Worm (Caenorhabditis elegans) whole organism, L2 larva: ENCODE measurements around the gene tat-3.

ENCODE experiments used
- ama-1 ChIP-seq: fragments of 150-350 bp; optimal IDR thresholded peaks from 2 replicates; lab custom pipeline; 2018; ENCODE audit warnings: inconsistent platforms
- blmp-1 ChIP-seq: sonication (generic microtip); optimal IDR thresholded peaks from 2 replicates; lab custom pipeline; 2017; ENCODE audit warnings: missing genetic modification characterization, mild to moderate bottlenecking, missing compliant biosample characterization, antibody characterized with exemption, moderate library complexity; ENCODE audit not compliant: insufficient read depth
- egl-27 ChIP-seq: sonication (generic microtip); optimal IDR thresholded peaks from 3 replicates; lab custom pipeline; 2017; ENCODE audit warnings: missing biosample characterization, missing genetic modification reagents, missing genetic modification characterization
- elt-3 ChIP-seq: sonication (generic microtip); optimal IDR thresholded peaks from 2 replicates; lab custom pipeline; 2017; ENCODE audit warnings: missing biosample characterization, missing genetic modification characterization
- fos-1 ChIP-seq: fragments of 150-350 bp; optimal IDR thresholded peaks from 2 replicates; lab custom pipeline; 2014; ENCODE audit warnings: missing biosample characterization, missing genetic modification characterization
- lin-11 ChIP-seq: fragments of 150-350 bp; sonication (generic microtip); optimal IDR thresholded peaks from 2 replicates; lab custom pipeline; 2014; ENCODE audit warnings: missing biosample characterization, missing genetic modification characterization, inconsistent platforms, mixed read lengths
- lsy-2 ChIP-seq, 2 experiments: fragments of 150-350 bp in 1 of 2; sonication (generic microtip) in 1 of 2; optimal IDR thresholded peaks; 2 replicates each; lab custom pipeline; 2014 to 2017; ENCODE audit warnings: missing biosample characterization in 2 of 2, missing genetic modification characterization in 2 of 2
- mbf-1 ChIP-seq: sonication (generic microtip); optimal IDR thresholded peaks from 2 replicates; lab custom pipeline; 2017; ENCODE audit warnings: missing biosample characterization, missing genetic modification characterization
- mdl-1 ChIP-seq, 2 experiments: fragments of 150-350 bp in 1 of 2; sonication (generic microtip) in 1 of 2; optimal IDR thresholded peaks; 2 replicates each; lab custom pipeline; 2017; ENCODE audit warnings: missing biosample characterization in 2 of 2, missing genetic modification characterization in 2 of 2
- snpc-4 ChIP-seq: fragments of 150-350 bp; optimal IDR thresholded peaks from 2 replicates; lab custom pipeline; 2014; ENCODE audit warnings: missing biosample characterization, missing genetic modification characterization
- unc-39 ChIP-seq: fragments of 150-350 bp; optimal IDR thresholded peaks from 2 replicates; lab custom pipeline; 2014; ENCODE audit warnings: missing biosample characterization, missing genetic modification characterization
- unc-62 ChIP-seq: fragments of 150-350 bp; optimal IDR thresholded peaks from 2 replicates; lab custom pipeline; 2014; ENCODE audit warnings: missing biosample characterization, missing genetic modification reagents, missing genetic modification characterization
- ztf-11 ChIP-seq: sonication (generic microtip); optimal IDR thresholded peaks from 2 replicates; lab custom pipeline; 2017; ENCODE audit warnings: missing biosample characterization, missing genetic modification characterization

- TF ChIP-seq ama-1, result no peak
- TF ChIP-seq snpc-4 (tag; lab: Kevin White, UChicago), result no peak
- TF ChIP-seq blmp-1, result no peak
- no peak for TF ChIP-seq ztf-11 (tag; lab: Kevin White, UChicago)
- TF ChIP-seq fos-1 (tag; lab: Kevin White, UChicago), result no peak
- no peak for TF ChIP-seq unc-62 (GFP tag; lab: Kevin White, UChicago)
- no peak for TF ChIP-seq mbf-1
- TF ChIP-seq elt-3 (tag; lab: Kevin White, UChicago), result no peak
- no peak for TF ChIP-seq lin-11 (tag; lab: Kevin White, UChicago)
- no peak for TF ChIP-seq egl-27
- no peak for TF ChIP-seq lsy-2 (tag; optimal IDR thresholded peaks at IDR 0.05; lab: Kevin White, UChicago)
- no peak for TF ChIP-seq mdl-1 (tag; optimal IDR thresholded peaks at IDR 0.05; lab: Kevin White, UChicago)
- TF ChIP-seq unc-39 (tag; lab: Kevin White, UChicago), result no peak
Observed at ce11 chrIII:10702805-10703204, 27.7 kb downstream of the tat-3 start.
